Fruit fly (Drosophila melanogaster) whole organism, wandering third instar larva: ENCODE results near the gene Nepl15.

ENCODE experiments used
- Abd-B ChIP-seq: fragments of >200 bp; optimal IDR thresholded peaks from 2 replicates; lab custom pipeline; 2017; ENCODE audit warnings: missing biosample characterization, missing genetic modification characterization
- Dfd ChIP-seq: fragments of >200 bp; optimal IDR thresholded peaks from 2 replicates; lab custom pipeline; 2017; ENCODE audit warnings: missing biosample characterization, missing genetic modification characterization
- GATAd ChIP-seq: sonication (Bioruptor generic); optimal IDR thresholded peaks from 2 replicates; lab custom pipeline; 2016; ENCODE audit warnings: missing biosample characterization, missing genetic modification characterization
- br ChIP-seq: fragments of 200-800 bp; sonication (Bioruptor generic); optimal IDR thresholded peaks from 2 replicates; lab custom pipeline; 2016; ENCODE audit warnings: missing biosample characterization, missing genetic modification characterization
- jim ChIP-seq: fragments of 175-275, 200-325 bp; sonication (Bioruptor generic); optimal IDR thresholded peaks from 2 replicates; lab custom pipeline; 2016; ENCODE audit warnings: missing biosample characterization, mild to moderate bottlenecking, missing genetic modification characterization
- pan ChIP-seq: fragments of >200 bp; optimal IDR thresholded peaks from 2 replicates; lab custom pipeline; 2017
- psq ChIP-seq: fragments of 200-800 bp; sonication (Bioruptor generic); optimal IDR thresholded peaks from 3 replicates; lab custom pipeline; 2017; ENCODE audit warnings: missing biosample characterization, mild to moderate bottlenecking, missing genetic modification characterization, moderate library complexity
- sage ChIP-seq: fragments of 200-800 bp; sonication (Bioruptor generic); optimal IDR thresholded peaks from 2 replicates; lab custom pipeline; 2016; ENCODE audit warnings: missing biosample characterization, mild to moderate bottlenecking, missing genetic modification characterization
- tai ChIP-seq: sonication (Bioruptor generic); optimal IDR thresholded peaks from 2 replicates; lab custom pipeline; 2016; ENCODE audit warnings: missing biosample characterization, missing genetic modification characterization
- usp ChIP-seq: fragments of >200 bp; optimal IDR thresholded peaks from 2 replicates; lab custom pipeline; 2017; ENCODE audit warnings: missing biosample characterization, missing genetic modification characterization

DNA sequence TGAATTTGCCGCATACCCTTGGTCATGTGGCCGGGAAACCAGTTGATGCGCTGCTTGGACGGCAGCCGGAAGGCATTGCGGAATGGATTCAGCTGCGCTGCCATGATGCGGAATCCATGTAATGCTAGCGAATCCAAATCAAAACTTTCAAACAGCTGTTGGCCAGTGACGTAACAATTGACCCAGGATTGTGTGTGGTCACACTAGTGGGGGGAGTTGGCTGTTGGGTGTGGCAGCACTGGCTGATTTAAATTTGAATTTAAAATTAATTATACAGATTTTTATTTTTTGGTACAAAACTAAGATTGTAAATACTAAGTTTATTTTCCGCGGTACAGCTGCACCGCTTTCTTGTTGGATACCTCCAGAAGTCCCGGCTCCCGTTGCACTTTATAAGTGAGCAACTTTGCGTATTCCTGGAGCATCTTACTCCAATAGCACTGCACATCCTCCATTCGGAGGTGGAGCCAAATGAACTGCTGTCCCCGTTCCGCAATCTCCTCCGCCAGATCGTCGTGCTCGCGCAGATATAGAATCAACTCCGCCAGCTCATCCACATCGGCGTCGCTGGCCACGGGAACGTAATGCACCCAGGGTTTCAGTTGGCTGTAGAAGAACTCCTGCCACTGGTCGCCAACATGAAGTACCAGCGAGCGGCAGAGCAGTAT lies 18.4 kb downstream of the Nepl15 start, which contains the start of gene CG17141:
- TF ChIP-seq GATAd (GFP tag; lab: Kevin White, UChicago) (no peak), psq (GFP tag; lab: Kevin White, UChicago) (no peak), br (no peak), Dfd (GFP tag; lab: Kevin White, UChicago) (no peak), tai (no peak), jim (GFP tag; lab: Kevin White, UChicago) (no peak), pan (lab: Kevin White, UChicago) (no peak), Abd-B (GFP tag; lab: Kevin White, UChicago) (no peak), sage (GFP tag; lab: Kevin White, UChicago) (no peak), usp (GFP tag; lab: Kevin White, UChicago) (no peak)
